Worm (Caenorhabditis elegans) whole organism, L4/young adult: ENCODE measurements around the gene C09G9.5.

Experiments used
- W03F9.2 ChIP-seq: fragments of 150-350 bp; optimal IDR thresholded peaks from 2 replicates; lab custom pipeline; 2014; ENCODE audit warnings: missing biosample characterization, missing genetic modification characterization
- dao-5 ChIP-seq: sonication (generic microtip); optimal IDR thresholded peaks from 2 replicates; lab custom pipeline; 2016; ENCODE audit warnings: missing genotype, missing genetic modification characterization, moderate library complexity, missing compliant biosample characterization
- him-1 ChIP-seq: sonication (generic microtip); optimal IDR thresholded peaks from 2 replicates; lab custom pipeline; 2016; ENCODE audit warnings: missing genotype, missing genetic modification reagents, missing genetic modification characterization, missing compliant biosample characterization

- TF ChIP-seq dao-5 (tag; lab: Kevin White, UChicago) (no peak), W03F9.2 (tag; lab: Kevin White, UChicago) (peak; percentile 56), him-1 (tag; lab: Kevin White, UChicago) (no peak)
These were observed 4.8 kb downstream of the C09G9.5 start, which contains the start of gene spr-2 for ce11 chrIV:8891131-8891530.
